Worm (Caenorhabditis elegans) whole organism, L1 larva: Measurements from ENCODE around the gene F53C3.1.

Experiments used
- C04F5.9 ChIP-seq: sonication (generic microtip); optimal IDR thresholded peaks from 2 replicates; lab custom pipeline; 2016; ENCODE audit warnings: missing genetic modification characterization, missing compliant biosample characterization
- F16B12.6 ChIP-seq: fragments of 150-350 bp; optimal IDR thresholded peaks from 2 replicates; lab custom pipeline; 2014; ENCODE audit warnings: missing biosample characterization, missing genetic modification characterization
- Y116A8C.19 ChIP-seq: sonication (generic microtip); optimal IDR thresholded peaks from 2 replicates; lab custom pipeline; 2016; ENCODE audit warnings: missing compliant biosample characterization, missing genetic modification characterization, borderline replicate concordance
- ama-1 ChIP-seq: fragments of 150-350 bp; optimal IDR thresholded peaks from 2 replicates; lab custom pipeline; 2014
- ceh-8 ChIP-seq: fragments of 200-800 bp; sonication (Bioruptor generic); optimal IDR thresholded peaks from 2 replicates; lab custom pipeline; 2018; ENCODE audit warnings: mild to moderate bottlenecking, missing genetic modification characterization, moderate library complexity, missing compliant biosample characterization
- ceh-82 ChIP-seq, 3 experiments: fragments of 150-350 bp in 1 of 3; sonication (generic microtip) in 2 of 3; optimal IDR thresholded peaks; 2 replicates each; lab custom pipeline; 2014 to 2017; ENCODE audit warnings: missing biosample characterization in 3 of 3, missing genetic modification characterization in 3 of 3
- ceh-90 ChIP-seq: sonication (generic microtip); optimal IDR thresholded peaks from 2 replicates; lab custom pipeline; 2016; ENCODE audit warnings: missing genetic modification characterization, missing compliant biosample characterization
- dsc-1 ChIP-seq: sonication (generic microtip); optimal IDR thresholded peaks from 2 replicates; lab custom pipeline; 2016; ENCODE audit warnings: mild to moderate bottlenecking, missing genetic modification characterization, missing compliant biosample characterization
- efl-1 ChIP-seq, 4 experiments: fragments of 150-350 bp; optimal IDR thresholded peaks in 3 of 4; peaks in 1 of 4; 1 replicate in 1 of 4; 2 replicates in 3 of 4; lab custom pipeline; 2014; ENCODE audit warnings: missing biosample characterization in 2 of 4, missing genetic modification characterization in 2 of 4, missing genetic modification reagents in 2 of 4
- elt-2 ChIP-seq: sonication (generic microtip); optimal IDR thresholded peaks from 2 replicates; lab custom pipeline; 2016; ENCODE audit warnings: missing genetic modification characterization, mild to moderate bottlenecking, inconsistent platforms, missing compliant biosample characterization, missing genetic modification reagents
- fkh-10 ChIP-seq: sonication (generic microtip); optimal IDR thresholded peaks from 2 replicates; lab custom pipeline; 2017; ENCODE audit warnings: missing biosample characterization, missing genetic modification reagents, missing genetic modification characterization
- fkh-4 ChIP-seq: sonication (generic microtip); optimal IDR thresholded peaks from 2 replicates; lab custom pipeline; 2016; ENCODE audit warnings: missing compliant biosample characterization, missing genetic modification characterization, borderline replicate concordance
- fkh-8 ChIP-seq: sonication (generic microtip); optimal IDR thresholded peaks from 2 replicates; lab custom pipeline; 2016; ENCODE audit warnings: mild to moderate bottlenecking, missing genetic modification characterization, missing compliant biosample characterization
- fos-1 ChIP-seq: fragments of 150-350 bp; optimal IDR thresholded peaks from 2 replicates; lab custom pipeline; 2014; ENCODE audit warnings: missing biosample characterization, missing genetic modification characterization
- grh-1 ChIP-seq: fragments of 200-800 bp; sonication (Bioruptor generic); IDR thresholded peaks from 2 replicates; pipeline ENCODE4 v1.3.6; 2022; ENCODE audit warnings: missing genetic modification reagents, missing genetic modification characterization, missing compliant biosample characterization
- hlh-4 ChIP-seq: sonication (generic microtip); optimal IDR thresholded peaks from 2 replicates; lab custom pipeline; 2016; ENCODE audit warnings: mild to moderate bottlenecking, missing genetic modification characterization, missing compliant biosample characterization
- isw-1 ChIP-seq: fragments of 200-800 bp; sonication (Bioruptor generic); IDR thresholded peaks from 2 replicates; pipeline ENCODE4 v1.3.6; 2022; ENCODE audit warnings: missing genetic modification characterization, missing compliant biosample characterization
- lin-14 ChIP-seq: fragments of 200-800 bp; sonication (Bioruptor generic); optimal IDR thresholded peaks from 2 replicates; lab custom pipeline; 2018; ENCODE audit warnings: mild to moderate bottlenecking, missing genetic modification characterization, moderate library complexity, missing compliant biosample characterization
- lin-15B ChIP-seq: fragments of 150-350 bp; sonication (generic microtip); optimal IDR thresholded peaks from 3 replicates; lab custom pipeline; 2014; ENCODE audit warnings: missing biosample characterization, missing genetic modification characterization
- lin-39 ChIP-seq: fragments of 150-350 bp; optimal IDR thresholded peaks from 2 replicates; lab custom pipeline; 2014; ENCODE audit warnings: missing biosample characterization, missing genetic modification reagents, missing genetic modification characterization
- lsy-2 ChIP-seq, 2 experiments: fragments of 150-350 bp; optimal IDR thresholded peaks; 2 replicates each; lab custom pipeline; 2014; ENCODE audit warnings: missing biosample characterization in 2 of 2, missing genetic modification characterization in 2 of 2
- nhr-12 ChIP-seq: sonication (generic microtip); optimal IDR thresholded peaks from 2 replicates; lab custom pipeline; 2017; ENCODE audit warnings: missing biosample characterization, missing genetic modification characterization
- nhr-19 ChIP-seq: fragments of 200-800 bp; sonication (Bioruptor generic); conservative IDR thresholded peaks from 2 replicates; pipeline ENCODE4 v1.3.6; 2022; ENCODE audit warnings: missing genetic modification characterization, missing compliant biosample characterization
- nhr-20 ChIP-seq: sonication (generic microtip); optimal IDR thresholded peaks from 2 replicates; lab custom pipeline; 2016; ENCODE audit warnings: mild to moderate bottlenecking, missing genetic modification characterization, missing compliant biosample characterization
- nhr-71 ChIP-seq: sonication (generic microtip); optimal IDR thresholded peaks from 2 replicates; lab custom pipeline; 2016; ENCODE audit warnings: mild to moderate bottlenecking, missing genetic modification characterization, moderate library complexity, missing compliant biosample characterization
- nhr-76 ChIP-seq: sonication (generic microtip); optimal IDR thresholded peaks from 2 replicates; lab custom pipeline; 2017; ENCODE audit warnings: missing biosample characterization, missing genetic modification characterization
- nhr-84 ChIP-seq: sonication (generic microtip); optimal IDR thresholded peaks from 2 replicates; lab custom pipeline; 2017; ENCODE audit warnings: missing biosample characterization, missing genetic modification characterization
- pqm-1 ChIP-seq: sonication (generic microtip); optimal IDR thresholded peaks from 3 replicates; lab custom pipeline; 2017; ENCODE audit warnings: missing biosample characterization, missing genetic modification characterization
- skn-1 ChIP-seq: fragments of 150-350 bp; optimal IDR thresholded peaks from 2 replicates; lab custom pipeline; 2014; ENCODE audit warnings: missing biosample characterization, missing genetic modification characterization
- snu-23 ChIP-seq: sonication (generic microtip); optimal IDR thresholded peaks from 2 replicates; lab custom pipeline; 2016; ENCODE audit warnings: missing genetic modification characterization, missing compliant biosample characterization
- sox-4 ChIP-seq: sonication (generic microtip); optimal IDR thresholded peaks from 2 replicates; lab custom pipeline; 2016; ENCODE audit warnings: missing genetic modification characterization, missing compliant biosample characterization
- sup-37 ChIP-seq: fragments of 200-800 bp; sonication (Bioruptor generic); optimal IDR thresholded peaks from 2 replicates; lab custom pipeline; 2018; ENCODE audit warnings: mild to moderate bottlenecking, missing genetic modification characterization, missing compliant biosample characterization
- swsn-7 ChIP-seq: sonication (generic microtip); optimal IDR thresholded peaks from 2 replicates; lab custom pipeline; 2016; ENCODE audit warnings: missing genetic modification characterization, missing compliant biosample characterization
- tbx-2 ChIP-seq: sonication (generic microtip); optimal IDR thresholded peaks from 2 replicates; lab custom pipeline; 2016; ENCODE audit warnings: missing genetic modification characterization, missing compliant biosample characterization
- tlp-1 ChIP-seq: fragments of 150-350 bp; optimal IDR thresholded peaks from 2 replicates; lab custom pipeline; 2014; ENCODE audit warnings: missing biosample characterization, missing genetic modification characterization
- unc-130 ChIP-seq: fragments of 150-350 bp; optimal IDR thresholded peaks from 2 replicates; lab custom pipeline; 2017; ENCODE audit warnings: missing biosample characterization, missing genetic modification characterization, inconsistent platforms
- unc-86 ChIP-seq: sonication (generic microtip); optimal IDR thresholded peaks from 2 replicates; lab custom pipeline; 2016; ENCODE audit warnings: missing genetic modification characterization, missing compliant biosample characterization
- unc-98 ChIP-seq: fragments of 200-800 bp; sonication (Bioruptor generic); IDR thresholded peaks from 2 replicates; pipeline ENCODE4 v1.3.6; 2022; ENCODE audit warnings: missing genetic modification characterization, missing compliant biosample characterization
- zag-1 ChIP-seq: fragments of 150-350 bp; optimal IDR thresholded peaks from 2 replicates; lab custom pipeline; 2014; ENCODE audit warnings: missing biosample characterization, missing genetic modification characterization

The F53C3.1 gene

ce11 chrII:3959432-3960102 lies 47.8 kb downstream of the F53C3.1 start:
- TF ChIP-seq lin-14: peak; percentile 60
- TF ChIP-seq tlp-1 (tag; lab: Kevin White, UChicago): no peak
- TF ChIP-seq ceh-90 (tag; lab: Kevin White, UChicago): no peak
- TF ChIP-seq swsn-7 (tag; lab: Kevin White, UChicago): no peak
- TF ChIP-seq C04F5.9 (tag; lab: Kevin White, UChicago): no peak
- TF ChIP-seq nhr-19 (GFP tag; lab: Robert Waterston, UW): no peak
- TF ChIP-seq elt-2 (tag; lab: Kevin White, UChicago): no peak
- peak; percentile 35 for TF ChIP-seq unc-86
- TF ChIP-seq, all 84 proteins: peak for 2

- TF ChIP-seq nhr-12 (tag; lab: Kevin White, UChicago): no peak
- no peak for TF ChIP-seq skn-1
- peak; percentile 24 to 31 for TF ChIP-seq efl-1 (optimal IDR thresholded peaks at IDR 0.05; lab: Kevin White, UChicago)
- no peak for TF ChIP-seq efl-1 (GFP tag; optimal IDR thresholded peaks at IDR 0.05 in 1 of 2; lab: Kevin White, UChicago)
- peak in 1 of 2 experiments; percentile 52 for TF ChIP-seq lsy-2 (tag; optimal IDR thresholded peaks at IDR 0.05; lab: Kevin White, UChicago)
- peak; percentile 26 for TF ChIP-seq nhr-71
- TF ChIP-seq fkh-4 (tag; lab: Kevin White, UChicago): no peak
- TF ChIP-seq elt-2 (tag; lab: Kevin White, UChicago): no peak
- no peak for TF ChIP-seq ceh-8 (GFP tag; lab: Kevin White, UChicago)
- TF ChIP-seq lin-39 (tag; lab: Kevin White, UChicago): no peak
- TF ChIP-seq unc-98 (GFP tag; lab: Robert Waterston, UW): no peak
- no peak for TF ChIP-seq nhr-20 (tag; lab: Kevin White, UChicago)
- TF ChIP-seq ceh-82 (tag; optimal IDR thresholded peaks at IDR 0.05; lab: Kevin White, UChicago): peak in 1 of 3 experiments; percentile 24
- peak; percentile 7 for TF ChIP-seq snu-23 (GFP tag; lab: Kevin White, UChicago)
- no peak for TF ChIP-seq Y116A8C.19 (tag; lab: Kevin White, UChicago)
- peak; percentile 74 for TF ChIP-seq zag-1 (tag; lab: Kevin White, UChicago)
- no peak for TF ChIP-seq grh-1 (GFP tag; lab: Robert Waterston, UW)
- TF ChIP-seq fkh-10: peak; percentile 53
- TF ChIP-seq sup-37: no peak
- no peak for TF ChIP-seq lin-15B (tag; lab: Kevin White, UChicago)
- TF ChIP-seq ama-1 (lab: Kevin White, UChicago): no peak
- TF ChIP-seq tbx-2 (tag; lab: Kevin White, UChicago): peak; percentile 1
- TF ChIP-seq isw-1 (GFP tag; lab: Robert Waterston, UW): no peak
- TF ChIP-seq nhr-76 (tag; lab: Kevin White, UChicago): no peak
- peak; percentile 9 for TF ChIP-seq swsn-7 (tag; lab: Kevin White, UChicago)
- TF ChIP-seq sox-4 (tag; lab: Kevin White, UChicago): no peak
- no peak for TF ChIP-seq nhr-84
- no peak for TF ChIP-seq fos-1
- no peak for TF ChIP-seq hlh-4
- no peak for TF ChIP-seq F16B12.6 (tag; lab: Kevin White, UChicago)
- TF ChIP-seq lin-14: peak; percentile 80
- no peak for TF ChIP-seq unc-130 (tag; lab: Kevin White, UChicago)
- no peak for TF ChIP-seq pqm-1 (tag; lab: Kevin White, UChicago)
These were observed 48.5 kb downstream of the F53C3.1 start for ce11 chrII:3960276-3960675.

ce11 chrII:3961256-3961655 lies 49.4 kb downstream of the F53C3.1 start:
- TF ChIP-seq ceh-82 (tag; optimal IDR thresholded peaks at IDR 0.05; lab: Kevin White, UChicago) (peak in 1 of 3 experiments; percentile 14), lin-14 (peak; percentile 58), nhr-19 (GFP tag; lab: Robert Waterston, UW) (no peak), unc-86 (no peak), dsc-1 (no peak), fkh-8 (tag; lab: Kevin White, UChicago) (no peak), fkh-10 (peak; percentile 27)
